Fruit fly (Drosophila melanogaster): ENCODE data around the gene AspRS-m.

- no peak for TF ChIP-seq insv (optimal IDR thresholded peaks at IDR 0.05)
- TF ChIP-seq psq (optimal IDR thresholded peaks at IDR 0.05) = no peak
- TF ChIP-seq h (optimal IDR thresholded peaks at IDR 0.05) = no peak
- TF ChIP-seq Sin3A (optimal IDR thresholded peaks at IDR 0.05) = no peak
Measured at dm6 chr2L:16846742-16847346, 20.0 kb downstream of the AspRS-m start.
